Worm (Caenorhabditis elegans): ENCODE data around the gene hcf-1.

- TF ChIP-seq ceh-82 (tag; optimal IDR thresholded peaks at IDR 0.05) (no peak), mdl-1 (tag; optimal IDR thresholded peaks at IDR 0.05) (no peak), lin-15B (tag; optimal IDR thresholded peaks at IDR 0.05) (no peak), nhr-12 (tag; optimal IDR thresholded peaks at IDR 0.05) (no peak), nhr-28 (tag; optimal IDR thresholded peaks at IDR 0.05) (no peak), ama-1 (optimal IDR thresholded peaks at IDR 0.05) (no peak), ZK546.5 (tag; optimal IDR thresholded peaks at IDR 0.05) (no peak), pqm-1 (tag; optimal IDR thresholded peaks at IDR 0.05) (no peak)
Measured at ce11 chrIV:7734173-7734572, 39.9 kb downstream of the hcf-1 start.
